Worm (Caenorhabditis elegans) whole organism, young adult: ENCODE data around the gene ZK1098.11.
A peak's percentile ranks its signal among the peaks of the same experiment; 100 is the strongest.

Source experiments
- B0019.2 ChIP-seq: fragments of 200-800 bp; sonication (Bioruptor generic); conservative IDR thresholded peaks from 2 replicates; pipeline ENCODE4 v1.3.6; 2022; ENCODE audit warnings: missing genetic modification reagents, missing genetic modification characterization, missing compliant biosample characterization
- C17E4.6 ChIP-seq: fragments of 200-800 bp; sonication (Bioruptor generic); IDR thresholded peaks from 2 replicates; pipeline ENCODE4 v1.3.6; 2022; ENCODE audit warnings: missing genetic modification reagents, missing genetic modification characterization, missing compliant biosample characterization
- F23B12.7 ChIP-seq: sonication (generic microtip); optimal IDR thresholded peaks from 2 replicates; lab custom pipeline; 2017; ENCODE audit warnings: missing genetic modification characterization, mild to moderate bottlenecking, missing compliant biosample characterization, antibody characterized with exemption, moderate library complexity; ENCODE audit not compliant: insufficient read depth
- F39B2.1 ChIP-seq: fragments of 200-800 bp; sonication (Bioruptor generic); IDR thresholded peaks from 2 replicates; pipeline ENCODE4 v1.3.6; 2022; ENCODE audit warnings: missing genetic modification reagents, missing genetic modification characterization, missing compliant biosample characterization
- F49E8.2 ChIP-seq: sonication (generic microtip); optimal IDR thresholded peaks from 3 replicates; lab custom pipeline; 2017; ENCODE audit warnings: missing genetic modification characterization, mild to moderate bottlenecking, missing compliant biosample characterization, antibody characterized with exemption, moderate library complexity; ENCODE audit not compliant: insufficient read depth
- F57A8.1 ChIP-seq: fragments of 200-800 bp; sonication (Bioruptor generic); optimal IDR thresholded peaks from 2 replicates; lab custom pipeline; 2018; ENCODE audit warnings: mild to moderate bottlenecking, missing genetic modification characterization, moderate library complexity, missing compliant biosample characterization
- F57C9.4 ChIP-seq: sonication (generic microtip); optimal IDR thresholded peaks from 2 replicates; lab custom pipeline; 2017; ENCODE audit warnings: mild to moderate bottlenecking, missing genetic modification characterization, missing compliant biosample characterization
- K11D2.4 ChIP-seq: fragments of 200-800 bp; sonication (Bioruptor generic); IDR thresholded peaks from 2 replicates; pipeline ENCODE4 v1.3.6; 2022; ENCODE audit warnings: missing genetic modification reagents, missing genetic modification characterization, missing compliant biosample characterization
- K12H6.12 ChIP-seq: fragments of 200-800 bp; sonication (Bioruptor generic); optimal IDR thresholded peaks from 2 replicates; lab custom pipeline; 2018; ENCODE audit warnings: mild to moderate bottlenecking, missing genetic modification characterization, missing compliant biosample characterization
- T26A5.8 ChIP-seq: sonication (generic microtip); optimal IDR thresholded peaks from 2 replicates; lab custom pipeline; 2016; ENCODE audit warnings: missing genetic modification characterization, missing compliant biosample characterization
- Y79H2A.3 ChIP-seq: fragments of 200-800 bp; sonication (Bioruptor generic); conservative IDR thresholded peaks from 2 replicates; pipeline ENCODE4 v1.3.6; 2022; ENCODE audit warnings: missing genetic modification reagents, missing genetic modification characterization, missing compliant biosample characterization
- aptf-3 ChIP-seq: fragments of 200-800 bp; sonication (Bioruptor generic); IDR thresholded peaks from 2 replicates; pipeline ENCODE4 v1.3.6; 2022; ENCODE audit warnings: missing genetic modification characterization, missing compliant biosample characterization
- cebp-1 ChIP-seq, 2 experiments: fragments of 200-800 bp in 1 of 2; sonication (Bioruptor generic) in 1 of 2; sonication (generic microtip) in 1 of 2; IDR thresholded peaks in 1 of 2; optimal IDR thresholded peaks in 1 of 2; 2 replicates each; pipeline versions ENCODE4 v1.3.6 to Lab custom; 2017 to 2022; ENCODE audit warnings: missing compliant biosample characterization in 2 of 2, missing genetic modification characterization in 2 of 2, mild to moderate bottlenecking in 1 of 2, missing genetic modification reagents in 1 of 2, moderate library complexity in 1 of 2
- ceh-27 ChIP-seq: fragments of 200-800 bp; sonication (Bioruptor generic); optimal IDR thresholded peaks from 2 replicates; lab custom pipeline; 2018; ENCODE audit warnings: mild to moderate bottlenecking, missing genetic modification characterization, moderate library complexity, missing compliant biosample characterization
- ceh-40 ChIP-seq: fragments of 200-800 bp; sonication (Bioruptor generic); IDR thresholded peaks from 2 replicates; pipeline ENCODE4 v1.3.6; 2022; ENCODE audit warnings: missing genetic modification characterization, missing compliant biosample characterization
- ceh-58 ChIP-seq: fragments of 200-800 bp; sonication (Bioruptor generic); IDR thresholded peaks from 2 replicates; pipeline ENCODE4 v1.3.6; 2022; ENCODE audit warnings: missing genetic modification characterization, missing compliant biosample characterization
- chd-7 ChIP-seq: sonication (generic microtip); optimal IDR thresholded peaks from 2 replicates; lab custom pipeline; 2016; ENCODE audit warnings: mild to moderate bottlenecking, missing genetic modification characterization, moderate library complexity, missing compliant biosample characterization
- dox-1 ChIP-seq: fragments of 200-800 bp; sonication (Bioruptor generic); IDR thresholded peaks from 2 replicates; pipeline ENCODE4 v1.3.6; 2022; ENCODE audit warnings: missing genetic modification reagents, missing genetic modification characterization, missing compliant biosample characterization
- egl-44 ChIP-seq: fragments of 200-800 bp; sonication (Bioruptor generic); IDR thresholded peaks from 2 replicates; pipeline ENCODE4 v1.3.6; 2022; ENCODE audit warnings: missing genetic modification reagents, missing genetic modification characterization, missing compliant biosample characterization
- ets-4 ChIP-seq: fragments of 200-800 bp; sonication (Bioruptor generic); optimal IDR thresholded peaks from 2 replicates; lab custom pipeline; 2018; ENCODE audit warnings: mild to moderate bottlenecking, missing genetic modification characterization, missing compliant biosample characterization
- gei-17 ChIP-seq: fragments of 200-800 bp; sonication (Bioruptor generic); optimal IDR thresholded peaks from 2 replicates; lab custom pipeline; 2018; ENCODE audit warnings: mild to moderate bottlenecking, missing genetic modification characterization, missing compliant biosample characterization
- him-1 ChIP-seq: sonication (generic microtip); optimal IDR thresholded peaks from 2 replicates; lab custom pipeline; 2016; ENCODE audit warnings: missing genotype, missing genetic modification reagents, missing genetic modification characterization, missing compliant biosample characterization
- hlh-26 ChIP-seq: fragments of 200-800 bp; sonication (Bioruptor generic); conservative IDR thresholded peaks from 2 replicates; pipeline ENCODE4 v1.3.6; 2022; ENCODE audit warnings: missing genetic modification reagents, missing genetic modification characterization, missing compliant biosample characterization
- hmg-1.2 ChIP-seq: fragments of 200-800 bp; sonication (Bioruptor generic); IDR thresholded peaks from 2 replicates; pipeline ENCODE4 v1.3.6; 2022; ENCODE audit warnings: missing genetic modification reagents, missing genetic modification characterization, missing compliant biosample characterization
- hsf-1 ChIP-seq: fragments of 200-800 bp; sonication (Bioruptor generic); IDR thresholded peaks from 2 replicates; pipeline ENCODE4 v1.3.6; 2022; ENCODE audit warnings: missing genetic modification reagents, missing genetic modification characterization, missing compliant biosample characterization
- lag-1 ChIP-seq: fragments of 200-800 bp; sonication (Bioruptor generic); IDR thresholded peaks from 2 replicates; pipeline ENCODE4 v1.3.6; 2022; ENCODE audit warnings: missing genetic modification reagents, missing genetic modification characterization, missing compliant biosample characterization
- lin-54 ChIP-seq: fragments of 200-800 bp; sonication (Bioruptor generic); optimal IDR thresholded peaks from 2 replicates; lab custom pipeline; 2018; ENCODE audit warnings: mild to moderate bottlenecking, missing genetic modification characterization, missing compliant biosample characterization
- madf-6 ChIP-seq: fragments of 200-800 bp; sonication (Bioruptor generic); IDR thresholded peaks from 2 replicates; pipeline ENCODE4 v1.3.6; 2022; ENCODE audit warnings: missing genetic modification reagents, missing genetic modification characterization, missing compliant biosample characterization
- mcd-1 ChIP-seq: fragments of 200-800 bp; sonication (Bioruptor generic); IDR thresholded peaks from 2 replicates; pipeline ENCODE4 v1.3.6; 2022; ENCODE audit warnings: missing genetic modification reagents, missing genetic modification characterization, missing compliant biosample characterization
- nhr-27 ChIP-seq: fragments of 200-800 bp; sonication (Bioruptor generic); optimal IDR thresholded peaks from 2 replicates; lab custom pipeline; 2018; ENCODE audit warnings: mild to moderate bottlenecking, missing genetic modification characterization, moderate library complexity, missing compliant biosample characterization
- nhr-90 ChIP-seq: sonication (generic microtip); optimal IDR thresholded peaks from 2 replicates; lab custom pipeline; 2016; ENCODE audit warnings: missing genotype, mild to moderate bottlenecking, missing genetic modification characterization, missing compliant biosample characterization
- pbrm-1 ChIP-seq: fragments of 200-800 bp; sonication (Bioruptor generic); IDR thresholded peaks from 2 replicates; pipeline ENCODE4 v1.3.6; 2022; ENCODE audit warnings: missing genetic modification reagents, missing genetic modification characterization, missing compliant biosample characterization
- rcor-1 ChIP-seq: fragments of 200-800 bp; sonication (Bioruptor generic); IDR thresholded peaks from 2 replicates; pipeline ENCODE4 v1.3.6; 2022; ENCODE audit warnings: missing genetic modification reagents, missing genetic modification characterization, missing compliant biosample characterization
- rec-8 ChIP-seq, 2 experiments: sonication (generic microtip); optimal IDR thresholded peaks; 2 replicates each; lab custom pipeline; 2016; ENCODE audit warnings: mild to moderate bottlenecking in 2 of 2, missing genetic modification characterization in 2 of 2, missing genetic modification reagents in 2 of 2, missing genotype in 2 of 2, missing biosample characterization in 1 of 2, missing compliant biosample characterization in 1 of 2, moderate library complexity in 1 of 2
- repo-1 ChIP-seq: sonication (generic microtip); optimal IDR thresholded peaks from 2 replicates; lab custom pipeline; 2017; ENCODE audit warnings: mild to moderate bottlenecking, missing genetic modification characterization, missing compliant biosample characterization
- sdz-38 ChIP-seq: sonication (generic microtip); optimal IDR thresholded peaks from 2 replicates; lab custom pipeline; 2016; ENCODE audit warnings: missing genotype, missing genetic modification characterization, missing compliant biosample characterization
- snpc-1.3 ChIP-seq: sonication (generic microtip); optimal IDR thresholded peaks from 2 replicates; lab custom pipeline; 2017; ENCODE audit warnings: missing genetic modification characterization, mild to moderate bottlenecking, missing compliant biosample characterization, antibody characterized with exemption, moderate library complexity, missing genotype, missing genetic modification reagents; ENCODE audit not compliant: insufficient read depth
- xnd-1 ChIP-seq: sonication (generic microtip); optimal IDR thresholded peaks from 2 replicates; lab custom pipeline; 2016; ENCODE audit warnings: missing genotype, missing genetic modification reagents, missing genetic modification characterization, missing compliant biosample characterization
- ztf-3 ChIP-seq: fragments of 200-800 bp; sonication (Bioruptor generic); optimal IDR thresholded peaks from 2 replicates; lab custom pipeline; 2018; ENCODE audit warnings: mild to moderate bottlenecking, missing genetic modification characterization, missing compliant biosample characterization
- ztf-6 ChIP-seq: fragments of 200-800 bp; sonication (Bioruptor generic); IDR thresholded peaks from 2 replicates; pipeline ENCODE4 v1.3.6; 2022; ENCODE audit warnings: missing genetic modification reagents, missing genetic modification characterization, missing compliant biosample characterization

Gene ZK1098.11

DNA sequence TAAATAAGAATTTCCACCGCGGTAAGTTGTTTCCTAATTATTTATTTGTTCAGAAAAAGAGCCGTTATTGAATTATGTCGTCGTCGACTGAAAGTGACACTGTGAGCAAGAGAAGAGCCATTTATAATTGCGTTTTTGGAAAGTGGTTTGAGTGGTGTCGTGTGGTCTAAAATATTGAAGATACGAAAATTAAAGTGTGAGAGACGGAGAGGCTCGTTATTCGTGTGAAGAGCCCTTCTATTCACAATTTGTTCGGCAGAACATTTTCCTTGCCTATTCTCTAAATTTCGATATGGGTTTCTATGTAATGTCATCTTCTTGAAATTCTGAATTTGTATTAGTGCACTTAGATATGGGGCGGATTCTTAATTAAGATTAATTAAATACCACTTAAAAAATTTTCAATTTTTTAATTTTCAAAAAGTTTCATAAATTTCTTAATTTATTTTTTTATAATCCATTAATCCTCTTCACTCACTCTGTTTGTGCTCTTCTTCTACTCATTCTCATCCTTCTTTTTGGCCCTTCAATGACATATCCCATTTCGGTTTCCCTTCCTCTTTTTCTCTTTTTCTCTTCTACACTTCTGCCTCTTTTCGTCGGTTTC is 46.5 kb upstream of the ZK1098.11 start (continued):
- TF ChIP-seq lag-1: no peak
- TF ChIP-seq F39B2.1: no peak
- no peak for TF ChIP-seq sdz-38
- TF ChIP-seq K12H6.12 (tag; lab: Kevin White, UChicago): peak; percentile 12
- no peak for TF ChIP-seq F57A8.1 (GFP tag; lab: Kevin White, UChicago)
- TF ChIP-seq T26A5.8 (tag; lab: Kevin White, UChicago): no peak
- no peak for TF ChIP-seq hlh-26 (GFP tag; lab: Robert Waterston, UW)
- no peak for TF ChIP-seq F23B12.7
- no peak for TF ChIP-seq C17E4.6 (GFP tag; lab: Robert Waterston, UW)
- peak; percentile 24 for TF ChIP-seq gei-17
- peak in 1 of 2 experiments; percentile 3 for TF ChIP-seq rec-8 (tag; optimal IDR thresholded peaks at IDR 0.05; lab: Kevin White, UChicago)
- TF ChIP-seq hsf-1 (GFP tag; lab: Robert Waterston, UW): peak; percentile 57; the same call in 1 of the 2 replicates
- TF ChIP-seq madf-6 (GFP tag; lab: Robert Waterston, UW): peak; percentile 49
- TF ChIP-seq nhr-27 (tag; lab: Kevin White, UChicago): peak; percentile 65
- TF ChIP-seq repo-1 (tag; lab: Kevin White, UChicago): peak; percentile 90
- 0 out of 2 replicates have a peak, but pooled peaks have one; percentile 19 for TF ChIP-seq mcd-1 (GFP tag; lab: Robert Waterston, UW)
- TF ChIP-seq nhr-90 (tag; lab: Kevin White, UChicago): no peak
- TF ChIP-seq pbrm-1 (GFP tag; lab: Robert Waterston, UW): peak; percentile 60; the same call in 1 of the 2 replicates
- TF ChIP-seq cebp-1 (GFP tag; IDR thresholded peaks at IDR 0.05; lab: Robert Waterston, UW): no peak
- peak; percentile 45 for TF ChIP-seq cebp-1 (tag; optimal IDR thresholded peaks at IDR 0.05; lab: Kevin White, UChicago)
- TF ChIP-seq xnd-1 (tag; lab: Kevin White, UChicago): peak; percentile 9
- TF ChIP-seq, all 124 proteins: peak for 40

ce11 chrIII:9511055-9511520 is 45.3 kb upstream of the ZK1098.11 start, which contains the start of gene F55H2.5:
Gene F55H2.5 (plus strand): TSS chrIII:9511470.
- no peak for TF ChIP-seq chd-7 (tag; lab: Kevin White, UChicago)
- TF ChIP-seq hmg-1.2: peak; percentile 14; the same call in 1 of the 2 replicates
- TF ChIP-seq F39B2.1: no peak
- no peak for TF ChIP-seq ztf-3 (GFP tag; lab: Kevin White, UChicago)
- no peak for TF ChIP-seq F57C9.4 (tag; lab: Kevin White, UChicago)
- TF ChIP-seq dox-1: no peak

- TF ChIP-seq ceh-40 (GFP tag; lab: Robert Waterston, UW) (no peak), K11D2.4 (no peak), Y79H2A.3 (GFP tag; lab: Robert Waterston, UW) (no peak), snpc-1.3 (no peak), lin-54 (GFP tag; lab: Kevin White, UChicago) (no peak), gei-17 (no peak), aptf-3 (no peak), ceh-27 (GFP tag; lab: Kevin White, UChicago) (no peak), ets-4 (GFP tag; lab: Kevin White, UChicago) (no peak), ztf-3 (GFP tag; lab: Kevin White, UChicago) (no peak), ceh-58 (GFP tag; lab: Robert Waterston, UW) (no peak), egl-44 (GFP tag; lab: Robert Waterston, UW) (no peak), ztf-6 (GFP tag; lab: Robert Waterston, UW) (no peak), B0019.2 (GFP tag; lab: Robert Waterston, UW) (no peak), rcor-1 (GFP tag; lab: Robert Waterston, UW) (no peak), F49E8.2 (tag; lab: Kevin White, UChicago) (no peak), him-1 (no peak), nhr-27 (tag; lab: Kevin White, UChicago) (no peak)
Observed at ce11 chrIII:9511660-9512059, 44.7 kb upstream of the ZK1098.11 start.
